Worm (Caenorhabditis elegans) whole organism, L4/young adult: Measurements from ENCODE around the gene T06E4.7.

Source experiments
- W03F9.2 ChIP-seq: fragments of 150-350 bp; optimal IDR thresholded peaks from 2 replicates; lab custom pipeline; 2014; ENCODE audit warnings: missing biosample characterization, missing genetic modification characterization
- him-1 ChIP-seq: sonication (generic microtip); optimal IDR thresholded peaks from 2 replicates; lab custom pipeline; 2016; ENCODE audit warnings: missing genotype, missing genetic modification reagents, missing genetic modification characterization, missing compliant biosample characterization

DNA sequence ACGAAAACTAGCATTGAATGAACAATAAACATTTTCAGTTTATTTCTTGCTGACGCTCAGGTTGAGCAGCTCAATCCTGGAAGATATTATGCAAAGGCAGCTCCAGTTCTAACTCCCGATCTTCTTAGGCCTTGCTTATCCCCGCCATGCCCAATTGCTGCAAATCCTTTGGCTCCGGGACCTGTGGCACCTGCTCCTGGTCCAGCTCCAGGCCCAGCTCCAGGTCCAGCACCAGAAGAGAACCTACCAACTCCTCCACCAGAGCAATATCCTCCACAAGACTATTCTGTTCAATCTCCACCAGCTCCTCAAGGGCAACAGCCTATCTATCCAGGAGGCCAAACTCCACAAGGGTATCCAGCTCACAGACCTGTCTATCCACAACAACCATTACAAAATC is 10.1 kb upstream of the T06E4.7 start:
- TF ChIP-seq W03F9.2 (tag; lab: Kevin White, UChicago) (no peak), him-1 (tag; lab: Kevin White, UChicago) (no peak)
